Fruit fly (Drosophila melanogaster) whole organism, embryonic: ENCODE measurements around the gene smash.

Experiments
- ATbp ChIP-seq: fragments of 200-800 bp; sonication (Bioruptor generic); optimal IDR thresholded peaks from 2 replicates; lab custom pipeline; 2017; ENCODE audit warnings: missing biosample characterization, mild to moderate bottlenecking, missing genetic modification characterization, missing genetic modification reagents
- Ada2b ChIP-seq: fragments of 200-800 bp; sonication (Bioruptor generic); IDR thresholded peaks from 2 replicates; pipeline ENCODE4 v1.3.6; 2022; ENCODE audit warnings: missing biosample characterization, missing genetic modification characterization
- Antp ChIP-seq: fragments of 200-800 bp; sonication (Bioruptor generic); optimal IDR thresholded peaks from 3 replicates; lab custom pipeline; 2016; ENCODE audit warnings: missing biosample characterization, missing genetic modification characterization
- CG10565 ChIP-seq: fragments of 200-800 bp; sonication (Bioruptor generic); optimal IDR thresholded peaks from 3 replicates; lab custom pipeline; 2016; ENCODE audit warnings: missing biosample characterization, mild to moderate bottlenecking, missing genetic modification characterization
- CG11696 ChIP-seq: fragments of 200-800 bp; sonication (Bioruptor generic); IDR thresholded peaks from 2 replicates; pipeline ENCODE4 v1.3.6; 2022; ENCODE audit warnings: missing biosample characterization, missing genetic modification characterization
- CG12299 ChIP-seq: fragments of 200-800 bp; sonication (Bioruptor generic); optimal IDR thresholded peaks from 2 replicates; lab custom pipeline; 2018; ENCODE audit warnings: missing biosample characterization, mild to moderate bottlenecking, missing genetic modification characterization
- CG12391 ChIP-seq: fragments of 200-800 bp; sonication (Bioruptor generic); optimal IDR thresholded peaks from 3 replicates; lab custom pipeline; 2018; ENCODE audit warnings: missing biosample characterization, mild to moderate bottlenecking, missing genetic modification characterization, moderate library complexity
- CG13296 ChIP-seq: fragments of 200-800 bp; sonication (Bioruptor generic); optimal IDR thresholded peaks from 3 replicates; lab custom pipeline; 2018; ENCODE audit warnings: missing biosample characterization, mild to moderate bottlenecking, missing genetic modification characterization
- CG13424 ChIP-seq: fragments of 200-800 bp; sonication (Bioruptor generic); optimal IDR thresholded peaks from 2 replicates; lab custom pipeline; 2019; ENCODE audit warnings: missing biosample characterization, mild to moderate bottlenecking, missing genetic modification characterization, moderate library complexity
- CG13894 ChIP-seq: fragments of 200-800 bp; sonication (Bioruptor generic); optimal IDR thresholded peaks from 3 replicates; lab custom pipeline; 2018; ENCODE audit warnings: missing biosample characterization, mild to moderate bottlenecking, missing genetic modification characterization, moderate library complexity
- CG15269 ChIP-seq: fragments of 200-800 bp; sonication (Bioruptor generic); optimal IDR thresholded peaks from 2 replicates; lab custom pipeline; 2018; ENCODE audit warnings: missing biosample characterization, mild to moderate bottlenecking, missing genetic modification characterization, moderate library complexity
- CG16863 ChIP-seq: fragments of 200-800 bp; sonication (Bioruptor generic); optimal IDR thresholded peaks from 3 replicates; lab custom pipeline; 2016; ENCODE audit warnings: missing biosample characterization, missing genetic modification characterization
- CG17328 ChIP-seq: fragments of 200-800 bp; sonication (Bioruptor generic); IDR thresholded peaks from 2 replicates; pipeline ENCODE4 v1.3.6; 2022; ENCODE audit warnings: missing biosample characterization, missing genetic modification characterization
- CG2875 ChIP-seq: fragments of 200-800 bp; sonication (Bioruptor generic); optimal IDR thresholded peaks from 2 replicates; lab custom pipeline; 2017; ENCODE audit warnings: missing biosample characterization, mild to moderate bottlenecking, missing genetic modification characterization, missing genetic modification reagents
- CG34376 ChIP-seq: fragments of 200-800 bp; sonication (Bioruptor generic); optimal IDR thresholded peaks from 2 replicates; lab custom pipeline; 2018; ENCODE audit warnings: missing biosample characterization, mild to moderate bottlenecking, missing genetic modification characterization
- CG5953 ChIP-seq: fragments of 200-800 bp; sonication (Bioruptor generic); IDR thresholded peaks from 2 replicates; pipeline ENCODE4 v1.3.6; 2022; ENCODE audit warnings: missing biosample characterization, missing genetic modification characterization
- CG6683 ChIP-seq: fragments of 200-800 bp; sonication (Bioruptor generic); optimal IDR thresholded peaks from 2 replicates; lab custom pipeline; 2017; ENCODE audit warnings: missing biosample characterization, mild to moderate bottlenecking, missing genetic modification characterization, missing genetic modification reagents
- CG6765 ChIP-seq: fragments of 200-800 bp; sonication (Bioruptor generic); optimal IDR thresholded peaks from 3 replicates; lab custom pipeline; 2017; ENCODE audit warnings: missing biosample characterization, mild to moderate bottlenecking, missing genetic modification characterization
- CG7556 ChIP-seq: fragments of 200-800 bp; sonication (Bioruptor generic); optimal IDR thresholded peaks from 2 replicates; lab custom pipeline; 2017; ENCODE audit warnings: missing biosample characterization, mild to moderate bottlenecking, missing genetic modification characterization
- CG7839 ChIP-seq: fragments of 200-800 bp; sonication (Bioruptor generic); optimal IDR thresholded peaks from 3 replicates; lab custom pipeline; 2018; ENCODE audit warnings: missing biosample characterization, mild to moderate bottlenecking, missing genetic modification characterization, moderate library complexity
- CG9609 ChIP-seq: fragments of 200-800 bp; sonication (Bioruptor generic); optimal IDR thresholded peaks from 3 replicates; lab custom pipeline; 2016; ENCODE audit warnings: missing biosample characterization, missing genetic modification characterization
- CoRest ChIP-seq: fragments of 200-800 bp; sonication (Bioruptor generic); optimal IDR thresholded peaks from 3 replicates; lab custom pipeline; 2018; ENCODE audit warnings: missing biosample characterization, mild to moderate bottlenecking, missing genetic modification characterization, moderate library complexity
- D ChIP-seq, 2 experiments: fragments of 200-800 bp in 1 of 2; fragments of >200 bp in 1 of 2; sonication (Bioruptor generic) in 1 of 2; optimal IDR thresholded peaks; 2 replicates in 1 of 2; 3 replicates in 1 of 2; lab custom pipeline; 2017; ENCODE audit warnings: mild to moderate bottlenecking in 1 of 2, missing biosample characterization in 1 of 2, missing genetic modification characterization in 1 of 2, missing genetic modification reagents in 1 of 2
- Deaf1 ChIP-seq: fragments of 200-800 bp; optimal IDR thresholded peaks from 3 replicates; lab custom pipeline; 2019; ENCODE audit warnings: missing biosample characterization, mild to moderate bottlenecking, missing genetic modification characterization, moderate library complexity
- Dip3 ChIP-seq: fragments of 200-800 bp; sonication (Bioruptor generic); optimal IDR thresholded peaks from 3 replicates; lab custom pipeline; 2016; ENCODE audit warnings: missing biosample characterization, missing genetic modification characterization
- E2f2 ChIP-seq: fragments of 200-800 bp; sonication (Bioruptor generic); IDR thresholded peaks from 2 replicates; pipeline ENCODE4 v1.3.6; 2022; ENCODE audit warnings: missing biosample characterization, missing genetic modification characterization
- Fer1 ChIP-seq: fragments of 200-800 bp; sonication (Bioruptor generic); optimal IDR thresholded peaks from 2 replicates; lab custom pipeline; 2017; ENCODE audit warnings: missing biosample characterization, mild to moderate bottlenecking, missing genetic modification characterization
- HmgZ ChIP-seq: fragments of 200-800 bp; sonication (Bioruptor generic); optimal IDR thresholded peaks from 2 replicates; lab custom pipeline; 2018; ENCODE audit warnings: missing biosample characterization, mild to moderate bottlenecking, missing genetic modification characterization
- NfI ChIP-seq: fragments of 200-800 bp; sonication (Bioruptor generic); optimal IDR thresholded peaks from 3 replicates; lab custom pipeline; 2018; ENCODE audit warnings: missing biosample characterization, mild to moderate bottlenecking, missing genetic modification characterization, moderate library complexity
- Sox100B ChIP-seq: fragments of 200-800 bp; sonication (Bioruptor generic); optimal IDR thresholded peaks from 3 replicates; lab custom pipeline; 2018; ENCODE audit warnings: missing biosample characterization, mild to moderate bottlenecking, missing genetic modification characterization
- TFAM ChIP-seq: fragments of 200-800 bp; sonication (Bioruptor generic); optimal IDR thresholded peaks from 2 replicates; lab custom pipeline; 2017; ENCODE audit warnings: missing biosample characterization, missing genetic modification characterization, inconsistent platforms
- abd-A ChIP-seq: fragments of 200-800 bp; sonication (Bioruptor generic); optimal IDR thresholded peaks from 3 replicates; lab custom pipeline; 2019; ENCODE audit warnings: missing biosample characterization, mild to moderate bottlenecking, missing genetic modification characterization, moderate library complexity
- ap ChIP-seq: fragments of 200-800 bp; sonication (Bioruptor generic); IDR thresholded peaks from 2 replicates; pipeline ENCODE4 v1.3.6; 2022; ENCODE audit warnings: missing biosample characterization, missing genetic modification characterization
- bcd ChIP-seq: fragments of 200-800 bp; sonication (Bioruptor generic); optimal IDR thresholded peaks from 2 replicates; lab custom pipeline; 2017; ENCODE audit warnings: missing biosample characterization, mild to moderate bottlenecking, missing genetic modification characterization
- bigmax ChIP-seq: fragments of 200-800 bp; sonication (Bioruptor generic); optimal IDR thresholded peaks from 2 replicates; lab custom pipeline; 2018; ENCODE audit warnings: missing biosample characterization, mild to moderate bottlenecking, missing genetic modification characterization
- crol ChIP-seq: fragments of 200-800 bp; sonication (Bioruptor generic); IDR thresholded peaks from 2 replicates; pipeline ENCODE4 v1.3.6; 2022; ENCODE audit warnings: missing biosample characterization, missing genetic modification characterization
- dati ChIP-seq: fragments of 200-800 bp; sonication (Bioruptor generic); IDR thresholded peaks from 2 replicates; pipeline ENCODE4 v1.3.6; 2022; ENCODE audit warnings: missing biosample characterization, missing genetic modification characterization
- fd64A ChIP-seq: fragments of 200-800 bp; sonication (Bioruptor generic); optimal IDR thresholded peaks from 3 replicates; lab custom pipeline; 2018; ENCODE audit warnings: missing biosample characterization, mild to moderate bottlenecking, missing genetic modification characterization
- gcm ChIP-seq: fragments of 200-800 bp; sonication (Bioruptor generic); optimal IDR thresholded peaks from 2 replicates; lab custom pipeline; 2019; ENCODE audit warnings: missing biosample characterization, mild to moderate bottlenecking, missing genetic modification characterization, moderate library complexity
- gem ChIP-seq: fragments of 200-800 bp; sonication (Bioruptor generic); optimal IDR thresholded peaks from 2 replicates; lab custom pipeline; 2019; ENCODE audit warnings: missing biosample characterization, mild to moderate bottlenecking, missing genetic modification characterization, moderate library complexity
- ham ChIP-seq: fragments of 200-800 bp; sonication (Bioruptor generic); IDR thresholded peaks from 2 replicates; pipeline ENCODE4 v1.3.6; 2022; ENCODE audit warnings: missing biosample characterization, missing genetic modification characterization
- ind ChIP-seq: fragments of 200-800 bp; sonication (Bioruptor generic); optimal IDR thresholded peaks from 3 replicates; lab custom pipeline; 2016; ENCODE audit warnings: missing biosample characterization, missing genetic modification characterization
- lmd ChIP-seq: fragments of 200-800 bp; sonication (Bioruptor generic); IDR thresholded peaks from 2 replicates; pipeline ENCODE4 v1.3.6; 2022; ENCODE audit warnings: missing biosample characterization, missing genetic modification characterization
- nerfin-1 ChIP-seq: fragments of 200-800 bp; sonication (Bioruptor generic); optimal IDR thresholded peaks from 3 replicates; lab custom pipeline; 2019; ENCODE audit warnings: missing biosample characterization, mild to moderate bottlenecking, missing genetic modification characterization, moderate library complexity
- nom ChIP-seq: fragments of 200-800 bp; sonication (Bioruptor generic); optimal IDR thresholded peaks from 2 replicates; lab custom pipeline; 2017; ENCODE audit warnings: missing biosample characterization, missing genetic modification characterization, mild to moderate bottlenecking, moderate library complexity, missing genetic modification reagents
- org-1 ChIP-seq: fragments of 200-800 bp; sonication (Bioruptor generic); optimal IDR thresholded peaks from 2 replicates; lab custom pipeline; 2017; ENCODE audit warnings: missing biosample characterization, missing genetic modification characterization
- rib ChIP-seq: fragments of 200-800 bp; sonication (Bioruptor generic); IDR thresholded peaks from 2 replicates; pipeline ENCODE4 v1.3.6; 2022; ENCODE audit warnings: missing biosample characterization, missing genetic modification characterization
- seq ChIP-seq: fragments of 200-800 bp; sonication (Bioruptor generic); IDR thresholded peaks from 2 replicates; pipeline ENCODE4 v1.3.6; 2022; ENCODE audit warnings: missing biosample characterization, missing genetic modification characterization
- tin ChIP-seq: fragments of 200-800 bp; sonication (Bioruptor generic); optimal IDR thresholded peaks from 3 replicates; lab custom pipeline; 2016; ENCODE audit warnings: missing biosample characterization, missing genetic modification characterization
- toy ChIP-seq: fragments of 200-800 bp; sonication (Bioruptor generic); IDR thresholded peaks from 2 replicates; pipeline ENCODE4 v1.3.6; 2022; ENCODE audit warnings: missing biosample characterization, missing genetic modification characterization
- usp ChIP-seq: fragments of >200 bp; optimal IDR thresholded peaks from 2 replicates; lab custom pipeline; 2017; ENCODE audit warnings: missing biosample characterization, missing genetic modification characterization

smash gene

dm6 chr3R:4664199-4664598, 4.8 kb downstream of the smash start:
- TF ChIP-seq Ada2b (GFP tag; lab: Robert Waterston, UW) (no peak), rib (no peak), gcm (GFP tag; lab: Kevin White, UChicago) (peak; percentile 24), lmd (GFP tag; lab: Robert Waterston, UW) (no peak), CG17328 (GFP tag; lab: Robert Waterston, UW) (no peak), CG7839 (tag; lab: Kevin White, UChicago) (no peak), NfI (GFP tag; lab: Kevin White, UChicago) (no peak), CG16863 (no peak), org-1 (GFP tag; lab: Kevin White, UChicago) (no peak), Fer1 (peak; percentile 23), CG15269 (tag; lab: Kevin White, UChicago) (no peak), CoRest (tag; lab: Kevin White, UChicago) (no peak), abd-A (tag; lab: Kevin White, UChicago) (peak; percentile 57), CG6765 (GFP tag; lab: Kevin White, UChicago) (no peak), usp (GFP tag; lab: Kevin White, UChicago) (no peak), CG7556 (no peak), CG12391 (no peak), nerfin-1 (tag; lab: Kevin White, UChicago) (peak; percentile 18), CG6683 (GFP tag; lab: Kevin White, UChicago) (no peak), HmgZ (tag; lab: Kevin White, UChicago) (no peak), Sox100B (GFP tag; lab: Kevin White, UChicago) (no peak), dati (GFP tag; lab: Robert Waterston, UW) (no peak), CG34376 (GFP tag; lab: Kevin White, UChicago) (no peak), tin (GFP tag; lab: Kevin White, UChicago) (no peak), Deaf1 (peak; percentile 85), toy (GFP tag; lab: Robert Waterston, UW) (no peak), E2f2 (GFP tag; lab: Robert Waterston, UW) (no peak), crol (0 out of 2 replicates have a peak, but pooled peaks have one; percentile 26), CG13894 (tag; lab: Kevin White, UChicago) (peak; percentile 95), seq (GFP tag; lab: Robert Waterston, UW) (peak; percentile 22; the same call in 1 of the 2 replicates), CG10565 (GFP tag; lab: Kevin White, UChicago) (no peak), CG13296 (GFP tag; lab: Kevin White, UChicago) (no peak), ind (GFP tag; lab: Kevin White, UChicago) (no peak), ap (GFP tag; lab: Robert Waterston, UW) (no peak), TFAM (GFP tag; lab: Kevin White, UChicago) (no peak)
- TF ChIP-seq, all 482 proteins: peak for 8

DNA sequence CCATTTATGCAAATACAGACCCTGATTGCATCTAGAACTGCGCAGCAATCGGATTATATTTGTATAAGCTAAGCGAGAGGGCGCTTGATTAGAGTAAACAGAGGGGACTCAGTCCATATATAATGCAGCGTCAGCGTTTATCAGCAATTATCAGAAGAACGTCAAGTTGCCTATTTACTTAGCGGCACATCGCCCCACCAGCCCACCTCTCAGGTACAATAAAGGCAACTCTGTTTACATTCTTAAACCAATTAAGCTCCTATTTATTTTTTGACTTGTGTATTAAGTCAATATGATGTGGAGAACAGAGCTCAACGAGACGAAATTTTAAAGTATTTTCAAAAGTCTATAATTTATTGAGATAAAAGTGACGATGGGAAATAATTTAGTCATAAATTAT, 5.6 kb downstream of the smash start:
- TF ChIP-seq fd64A (GFP tag; lab: Kevin White, UChicago) (peak; percentile 98), CG5953 (GFP tag; lab: Robert Waterston, UW) (peak; percentile 44; the same call in 1 of the 2 replicates), Dip3 (GFP tag; lab: Kevin White, UChicago) (no peak), Sox100B (GFP tag; lab: Kevin White, UChicago) (peak; percentile 92), CG12299 (peak; percentile 67), CG11696 (GFP tag; lab: Robert Waterston, UW) (peak; percentile 78), D (optimal IDR thresholded peaks at IDR 0.05; lab: Kevin White, UChicago) (no peak), D (GFP tag; optimal IDR thresholded peaks at IDR 0.05; lab: Kevin White, UChicago) (peak; percentile 91), Antp (peak; percentile 73), ham (GFP tag; lab: Robert Waterston, UW) (no peak), bigmax (GFP tag; lab: Kevin White, UChicago) (peak; percentile 26), nom (peak; percentile 92), gem (tag; lab: Kevin White, UChicago) (peak; percentile 85), ATbp (peak; percentile 99), bcd (peak; percentile 90), CG9609 (GFP tag; lab: Kevin White, UChicago) (no peak), CG13424 (tag; lab: Kevin White, UChicago) (peak; percentile 60), CG2875 (GFP tag; lab: Kevin White, UChicago) (peak; percentile 91)
